Worm (Caenorhabditis elegans): Measurements from ENCODE around the gene num-1.

DNA sequence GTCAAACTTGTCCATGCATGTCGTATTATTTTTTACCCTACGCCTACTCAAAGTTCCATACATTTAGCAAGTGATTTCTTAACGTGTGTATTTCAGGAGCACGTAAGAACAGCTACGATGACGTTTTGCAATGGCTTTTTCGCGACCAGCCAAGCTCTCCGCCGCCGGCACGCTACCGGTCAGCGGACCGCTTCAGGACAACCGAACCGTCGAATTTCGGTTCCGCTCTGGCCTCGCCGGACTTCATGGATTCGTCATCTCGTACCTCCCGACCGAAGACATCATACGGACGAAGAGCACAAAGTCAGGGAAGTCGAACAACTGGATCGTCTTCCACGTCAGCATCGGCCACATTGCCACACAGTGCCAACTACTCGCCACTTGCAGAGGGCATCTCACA, 46.0 kb upstream of the num-1 start:
- TF ChIP-seq cnd-1 (tag; optimal IDR thresholded peaks at IDR 0.05): no peak
- no peak for TF ChIP-seq ham-2 (GFP tag; optimal IDR thresholded peaks at IDR 0.05)
- no peak for TF ChIP-seq drap-1 (GFP tag; optimal IDR thresholded peaks at IDR 0.05)
- TF ChIP-seq elt-1 (tag; optimal IDR thresholded peaks at IDR 0.05; ENCODE audit: borderline replicate concordance, insufficient read depth): no peak
- no peak for TF ChIP-seq lin-13 (tag; optimal IDR thresholded peaks at IDR 0.05)
- no peak for TF ChIP-seq sptf-1 (tag; optimal IDR thresholded peaks at IDR 0.05)
- no peak for TF ChIP-seq nhr-2 (tag; optimal IDR thresholded peaks at IDR 0.05)
- TF ChIP-seq zip-8 (tag; optimal IDR thresholded peaks at IDR 0.05): no peak
- TF ChIP-seq nhr-28 (tag; optimal IDR thresholded peaks at IDR 0.05): no peak
- TF ChIP-seq blmp-1 (tag; optimal IDR thresholded peaks at IDR 0.05): no peak

Measured in whole organism, mixed stage, embryonic.